Worm (Caenorhabditis elegans): ENCODE results near the gene lir-3.

DNA sequence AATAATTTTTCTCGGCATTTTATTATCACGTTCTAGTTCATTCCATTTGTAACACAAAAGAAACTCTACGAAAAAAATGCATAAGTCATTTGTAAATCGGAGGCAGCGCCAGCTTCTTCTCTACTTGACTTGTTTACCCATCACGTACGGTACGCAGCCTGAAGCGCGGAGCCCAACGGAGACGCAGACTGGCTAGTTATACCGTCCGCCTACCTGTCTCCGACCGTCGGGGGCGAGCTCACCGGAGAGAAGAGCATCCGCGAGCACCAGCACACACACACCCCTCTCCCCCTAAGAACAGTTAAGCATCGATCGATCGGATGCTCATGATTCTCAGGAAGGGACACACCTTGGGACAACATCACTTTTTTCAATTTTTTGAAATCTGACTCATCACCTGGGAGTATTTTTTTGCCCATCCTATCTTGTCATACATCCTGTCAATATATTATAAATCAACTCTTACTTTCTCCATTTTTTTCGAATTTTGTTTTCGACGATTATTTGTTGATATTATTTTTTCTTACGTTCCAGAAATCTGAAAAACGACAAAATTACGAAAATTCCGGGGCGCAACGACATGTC, 37.3 kb upstream of the lir-3 start, which contains the start of gene plpr-1:
- no peak for TF ChIP-seq mxl-1 (tag; optimal IDR thresholded peaks at IDR 0.05)
- no peak for TF ChIP-seq unc-130 (GFP tag; optimal IDR thresholded peaks at IDR 0.05)
- TF ChIP-seq ceh-27 (GFP tag; optimal IDR thresholded peaks at IDR 0.05), result no peak
- no peak for TF ChIP-seq bed-1 (GFP tag; IDR thresholded peaks at IDR 0.05)
- TF ChIP-seq athp-1 (tag; optimal IDR thresholded peaks at IDR 0.05), result no peak
- TF ChIP-seq mcd-1 (GFP tag; IDR thresholded peaks at IDR 0.05), result no peak
- TF ChIP-seq K11D2.4 (GFP tag; IDR thresholded peaks at IDR 0.05), result no peak
- TF ChIP-seq snpc-3.4 (tag; optimal IDR thresholded peaks at IDR 0.05), result no peak
- no peak for TF ChIP-seq fkh-3 (tag; optimal IDR thresholded peaks at IDR 0.05)
- no peak for TF ChIP-seq F52B5.7 (tag; optimal IDR thresholded peaks at IDR 0.05)
